Worm (Caenorhabditis elegans) whole organism, L1 larva: Measurements from ENCODE around the gene gei-18.
A peak's percentile ranks its signal among the peaks of the same experiment; 100 is the strongest.

Experiments
- C16A3.4 ChIP-seq: fragments of 150-350 bp; optimal IDR thresholded peaks from 2 replicates; lab custom pipeline; 2014; ENCODE audit warnings: missing biosample characterization, missing genetic modification characterization
- F16B12.6 ChIP-seq: fragments of 150-350 bp; optimal IDR thresholded peaks from 2 replicates; lab custom pipeline; 2014; ENCODE audit warnings: missing biosample characterization, missing genetic modification characterization
- Y116A8C.19 ChIP-seq: sonication (generic microtip); optimal IDR thresholded peaks from 2 replicates; lab custom pipeline; 2016; ENCODE audit warnings: missing compliant biosample characterization, missing genetic modification characterization, borderline replicate concordance
- ceh-82 ChIP-seq, 3 experiments: fragments of 150-350 bp in 1 of 3; sonication (generic microtip) in 2 of 3; optimal IDR thresholded peaks; 2 replicates each; lab custom pipeline; 2014 to 2017; ENCODE audit warnings: missing biosample characterization in 3 of 3, missing genetic modification characterization in 3 of 3
- ceh-90 ChIP-seq: sonication (generic microtip); optimal IDR thresholded peaks from 2 replicates; lab custom pipeline; 2016; ENCODE audit warnings: missing genetic modification characterization, missing compliant biosample characterization
- ces-1 ChIP-seq: fragments of 150-350 bp; optimal IDR thresholded peaks from 2 replicates; lab custom pipeline; 2014; ENCODE audit warnings: missing biosample characterization, missing genetic modification reagents, missing genetic modification characterization
- dpl-1 ChIP-seq, 3 experiments: fragments of 150-350 bp in 2 of 3; sonication (generic microtip) in 1 of 3; optimal IDR thresholded peaks; 2 replicates each; lab custom pipeline; 2014 to 2017; ENCODE audit warnings: missing biosample characterization in 3 of 3, missing genetic modification characterization in 3 of 3, missing genetic modification reagents in 3 of 3
- dsc-1 ChIP-seq: sonication (generic microtip); optimal IDR thresholded peaks from 2 replicates; lab custom pipeline; 2016; ENCODE audit warnings: mild to moderate bottlenecking, missing genetic modification characterization, missing compliant biosample characterization
- efl-1 ChIP-seq, 4 experiments: fragments of 150-350 bp; optimal IDR thresholded peaks in 3 of 4; peaks in 1 of 4; 1 replicate in 1 of 4; 2 replicates in 3 of 4; lab custom pipeline; 2014; ENCODE audit warnings: missing biosample characterization in 2 of 4, missing genetic modification characterization in 2 of 4, missing genetic modification reagents in 2 of 4
- efl-3 ChIP-seq: fragments of 200-800 bp; sonication (Bioruptor generic); optimal IDR thresholded peaks from 2 replicates; lab custom pipeline; 2018; ENCODE audit warnings: mild to moderate bottlenecking, missing genetic modification characterization, missing compliant biosample characterization
- egl-27 ChIP-seq, 2 experiments: fragments of 150-350 bp in 1 of 2; sonication (generic microtip); optimal IDR thresholded peaks; 3 replicates each; lab custom pipeline; 2017 to 2018; ENCODE audit warnings: missing biosample characterization in 2 of 2, missing genetic modification characterization in 2 of 2, missing genetic modification reagents in 2 of 2
- elt-2 ChIP-seq: sonication (generic microtip); optimal IDR thresholded peaks from 2 replicates; lab custom pipeline; 2016; ENCODE audit warnings: missing genetic modification characterization, mild to moderate bottlenecking, inconsistent platforms, missing compliant biosample characterization, missing genetic modification reagents
- fkh-10 ChIP-seq: sonication (generic microtip); optimal IDR thresholded peaks from 2 replicates; lab custom pipeline; 2017; ENCODE audit warnings: missing biosample characterization, missing genetic modification reagents, missing genetic modification characterization
- fkh-4 ChIP-seq: sonication (generic microtip); optimal IDR thresholded peaks from 2 replicates; lab custom pipeline; 2016; ENCODE audit warnings: missing compliant biosample characterization, missing genetic modification characterization, borderline replicate concordance
- fkh-8 ChIP-seq: sonication (generic microtip); optimal IDR thresholded peaks from 2 replicates; lab custom pipeline; 2016; ENCODE audit warnings: mild to moderate bottlenecking, missing genetic modification characterization, missing compliant biosample characterization
- grh-1 ChIP-seq: fragments of 200-800 bp; sonication (Bioruptor generic); IDR thresholded peaks from 2 replicates; pipeline ENCODE4 v1.3.6; 2022; ENCODE audit warnings: missing genetic modification reagents, missing genetic modification characterization, missing compliant biosample characterization
- irx-1 ChIP-seq: sonication (generic microtip); optimal IDR thresholded peaks from 2 replicates; lab custom pipeline; 2016; ENCODE audit warnings: missing genetic modification characterization, missing compliant biosample characterization
- lin-14 ChIP-seq: fragments of 200-800 bp; sonication (Bioruptor generic); optimal IDR thresholded peaks from 2 replicates; lab custom pipeline; 2018; ENCODE audit warnings: mild to moderate bottlenecking, missing genetic modification characterization, moderate library complexity, missing compliant biosample characterization
- lin-15B ChIP-seq: fragments of 150-350 bp; sonication (generic microtip); optimal IDR thresholded peaks from 3 replicates; lab custom pipeline; 2014; ENCODE audit warnings: missing biosample characterization, missing genetic modification characterization
- lir-3 ChIP-seq: sonication (generic microtip); optimal IDR thresholded peaks from 2 replicates; lab custom pipeline; 2016; ENCODE audit warnings: mild to moderate bottlenecking, missing genetic modification characterization, moderate library complexity, missing compliant biosample characterization; ENCODE audit not compliant: poor library complexity
- lsy-2 ChIP-seq, 2 experiments: fragments of 150-350 bp; optimal IDR thresholded peaks; 2 replicates each; lab custom pipeline; 2014; ENCODE audit warnings: missing biosample characterization in 2 of 2, missing genetic modification characterization in 2 of 2
- mdl-1 ChIP-seq, 2 experiments: fragments of 150-350 bp; optimal IDR thresholded peaks; 2 replicates each; lab custom pipeline; 2014 to 2017; ENCODE audit warnings: missing biosample characterization in 2 of 2, missing genetic modification characterization in 2 of 2, inconsistent platforms in 1 of 2
- mef-2 ChIP-seq: fragments of 150-350 bp; optimal IDR thresholded peaks from 2 replicates; lab custom pipeline; 2014; ENCODE audit warnings: missing biosample characterization, missing genetic modification characterization
- nhr-11 ChIP-seq: fragments of 150-350 bp; optimal IDR thresholded peaks from 2 replicates; lab custom pipeline; 2014; ENCODE audit warnings: missing biosample characterization, missing genetic modification characterization
- nhr-12 ChIP-seq: sonication (generic microtip); optimal IDR thresholded peaks from 2 replicates; lab custom pipeline; 2017; ENCODE audit warnings: missing biosample characterization, missing genetic modification characterization
- nhr-20 ChIP-seq: sonication (generic microtip); optimal IDR thresholded peaks from 2 replicates; lab custom pipeline; 2016; ENCODE audit warnings: mild to moderate bottlenecking, missing genetic modification characterization, missing compliant biosample characterization
- nhr-237 ChIP-seq: fragments of 150-350 bp; optimal IDR thresholded peaks from 2 replicates; lab custom pipeline; 2014; ENCODE audit warnings: missing biosample characterization, missing genetic modification characterization
- nhr-28 ChIP-seq: fragments of 150-350 bp; optimal IDR thresholded peaks from 2 replicates; lab custom pipeline; 2014; ENCODE audit warnings: missing biosample characterization, missing genetic modification characterization
- nhr-47 ChIP-seq: sonication (generic microtip); optimal IDR thresholded peaks from 2 replicates; lab custom pipeline; 2016; ENCODE audit warnings: mild to moderate bottlenecking, missing genetic modification characterization, moderate library complexity, missing compliant biosample characterization
- nhr-84 ChIP-seq: sonication (generic microtip); optimal IDR thresholded peaks from 2 replicates; lab custom pipeline; 2017; ENCODE audit warnings: missing biosample characterization, missing genetic modification characterization
- nhr-85 ChIP-seq: sonication (generic microtip); peaks from one replicate; lab custom pipeline; 2016; ENCODE audit warnings: missing genetic modification characterization, inconsistent platforms, missing compliant biosample characterization
- nhr-90 ChIP-seq: sonication (generic microtip); optimal IDR thresholded peaks from 2 replicates; lab custom pipeline; 2016; ENCODE audit warnings: mild to moderate bottlenecking, missing genetic modification characterization, missing compliant biosample characterization; ENCODE audit not compliant: poor library complexity
- snpc-4 ChIP-seq: fragments of 150-350 bp; optimal IDR thresholded peaks from 2 replicates; lab custom pipeline; 2014; ENCODE audit warnings: missing biosample characterization, missing genetic modification characterization
- snu-23 ChIP-seq: sonication (generic microtip); optimal IDR thresholded peaks from 2 replicates; lab custom pipeline; 2016; ENCODE audit warnings: missing genetic modification characterization, missing compliant biosample characterization
- sptf-1 ChIP-seq: fragments of 150-350 bp; optimal IDR thresholded peaks from 2 replicates; lab custom pipeline; 2014; ENCODE audit warnings: missing biosample characterization, missing genetic modification characterization
- tbx-2 ChIP-seq: sonication (generic microtip); optimal IDR thresholded peaks from 2 replicates; lab custom pipeline; 2016; ENCODE audit warnings: missing genetic modification characterization, missing compliant biosample characterization
- unc-130 ChIP-seq: fragments of 150-350 bp; optimal IDR thresholded peaks from 2 replicates; lab custom pipeline; 2017; ENCODE audit warnings: missing biosample characterization, missing genetic modification characterization, inconsistent platforms
- vab-15 ChIP-seq: sonication (generic microtip); optimal IDR thresholded peaks from 2 replicates; lab custom pipeline; 2017; ENCODE audit warnings: missing genotype, mild to moderate bottlenecking, missing genetic modification characterization, missing compliant biosample characterization
- zag-1 ChIP-seq: fragments of 150-350 bp; optimal IDR thresholded peaks from 2 replicates; lab custom pipeline; 2014; ENCODE audit warnings: missing biosample characterization, missing genetic modification characterization
- zip-4 ChIP-seq: fragments of 200-800 bp; sonication (Bioruptor generic); optimal IDR thresholded peaks from 2 replicates; lab custom pipeline; 2018; ENCODE audit warnings: mild to moderate bottlenecking, missing genetic modification characterization, moderate library complexity, missing compliant biosample characterization

Gene gei-18

ce11 chrIV:14013692-14014091, 31.4 kb upstream of the gei-18 start (continued):
- TF ChIP-seq nhr-90 (tag; lab: Kevin White, UChicago) (peak; percentile 36), mef-2 (tag; lab: Kevin White, UChicago) (no peak), C16A3.4 (tag; lab: Kevin White, UChicago) (peak; percentile 15), dpl-1 (GFP tag; optimal IDR thresholded peaks at IDR 0.05; lab: Kevin White, UChicago) (peak in 2 of 3 experiments; percentile 10 to 12)

ce11 chrIV:14008709-14009108, 26.4 kb upstream of the gei-18 start:
- TF ChIP-seq zip-4 (no peak), C16A3.4 (tag; lab: Kevin White, UChicago) (no peak), nhr-84 (no peak), Y116A8C.19 (tag; lab: Kevin White, UChicago) (no peak), efl-3 (GFP tag; lab: Kevin White, UChicago) (no peak), lsy-2 (tag; optimal IDR thresholded peaks at IDR 0.05; lab: Kevin White, UChicago) (no peak), nhr-20 (no peak), nhr-28 (tag; lab: Kevin White, UChicago) (no peak), egl-27 (tag; optimal IDR thresholded peaks at IDR 0.05; lab: Kevin White, UChicago) (no peak), ceh-90 (no peak), nhr-237 (tag; lab: Kevin White, UChicago) (no peak), lir-3 (tag; lab: Kevin White, UChicago) (no peak), nhr-47 (tag; lab: Kevin White, UChicago) (no peak)

- no peak for TF ChIP-seq efl-1 (optimal IDR thresholded peaks at IDR 0.05; lab: Kevin White, UChicago)
- TF ChIP-seq efl-1 (GFP tag; optimal IDR thresholded peaks at IDR 0.05 in 1 of 2; lab: Kevin White, UChicago): peak in 1 of 2 experiments; percentile 22
- TF ChIP-seq C16A3.4 (tag; lab: Kevin White, UChicago): no peak
- no peak for TF ChIP-seq sptf-1
- peak; percentile 92 for TF ChIP-seq fkh-10 (GFP tag; lab: Kevin White, UChicago)
- no peak for TF ChIP-seq nhr-11 (tag; lab: Kevin White, UChicago)
- TF ChIP-seq snu-23: no peak
These were observed 19.5 kb upstream of the gei-18 start for ce11 chrIV:14001782-14002181.

- no peak for TF ChIP-seq Y116A8C.19 (tag; lab: Kevin White, UChicago)
- peak; percentile 4 for TF ChIP-seq nhr-90 (tag; lab: Kevin White, UChicago)
- no peak for TF ChIP-seq efl-3 (GFP tag; lab: Kevin White, UChicago)
- TF ChIP-seq snpc-4 (tag; lab: Kevin White, UChicago): peak; percentile 82
- TF ChIP-seq efl-1 (optimal IDR thresholded peaks at IDR 0.05; lab: Kevin White, UChicago): no peak
- peak in 1 of 2 experiments; percentile 40 for TF ChIP-seq efl-1 (GFP tag; optimal IDR thresholded peaks at IDR 0.05 in 1 of 2; lab: Kevin White, UChicago)
- TF ChIP-seq ces-1 (GFP tag; lab: Kevin White, UChicago): no peak
These were observed 7.5 kb upstream of the gei-18 start for ce11 chrIV:13989875-13990274.

- TF ChIP-seq snpc-4 (tag; lab: Kevin White, UChicago): no peak
- TF ChIP-seq nhr-84: no peak
- no peak for TF ChIP-seq grh-1 (GFP tag; lab: Robert Waterston, UW)
- TF ChIP-seq lin-15B (tag; lab: Kevin White, UChicago): no peak
- no peak for TF ChIP-seq elt-2 (tag; lab: Kevin White, UChicago)
- no peak for TF ChIP-seq egl-27 (tag; optimal IDR thresholded peaks at IDR 0.05; lab: Kevin White, UChicago)
- no peak for TF ChIP-seq efl-1 (optimal IDR thresholded peaks at IDR 0.05; lab: Kevin White, UChicago)
- TF ChIP-seq efl-1 (GFP tag; optimal IDR thresholded peaks at IDR 0.05 in 1 of 2; lab: Kevin White, UChicago): no peak
- TF ChIP-seq fkh-4 (tag; lab: Kevin White, UChicago): peak; percentile 20
- TF ChIP-seq vab-15 (tag; lab: Kevin White, UChicago): no peak
- no peak for TF ChIP-seq nhr-28 (tag; lab: Kevin White, UChicago)
- no peak for TF ChIP-seq irx-1 (tag; lab: Kevin White, UChicago)
- no peak for TF ChIP-seq unc-130 (tag; lab: Kevin White, UChicago)
- no peak for TF ChIP-seq nhr-85 (tag; lab: Kevin White, UChicago)
- TF ChIP-seq lin-14: no peak
- no peak for TF ChIP-seq zag-1 (tag; lab: Kevin White, UChicago)
- no peak for TF ChIP-seq nhr-12
- peak; percentile 79 for TF ChIP-seq dsc-1
- no peak for TF ChIP-seq tbx-2
- TF ChIP-seq fkh-8 (tag; lab: Kevin White, UChicago): peak; percentile 0
- no peak for TF ChIP-seq ceh-82 (tag; optimal IDR thresholded peaks at IDR 0.05; lab: Kevin White, UChicago)
- no peak for TF ChIP-seq sptf-1
- TF ChIP-seq dpl-1 (GFP tag; optimal IDR thresholded peaks at IDR 0.05; lab: Kevin White, UChicago): no peak
- no peak for TF ChIP-seq mdl-1 (tag; optimal IDR thresholded peaks at IDR 0.05; lab: Kevin White, UChicago)
- TF ChIP-seq Y116A8C.19 (tag; lab: Kevin White, UChicago): no peak
- no peak for TF ChIP-seq F16B12.6 (tag; lab: Kevin White, UChicago)
- TF ChIP-seq, all 84 proteins: peak for 3
These were observed 6.5 kb upstream of the gei-18 start, which contains the start of gene egl-23 for ce11 chrIV:13988781-13989180. TSS of gene egl-23 (plus strand) at chrIV:13989081.
